Fruit fly (Drosophila melanogaster): ENCODE results near the gene Mtpalpha.

DNA sequence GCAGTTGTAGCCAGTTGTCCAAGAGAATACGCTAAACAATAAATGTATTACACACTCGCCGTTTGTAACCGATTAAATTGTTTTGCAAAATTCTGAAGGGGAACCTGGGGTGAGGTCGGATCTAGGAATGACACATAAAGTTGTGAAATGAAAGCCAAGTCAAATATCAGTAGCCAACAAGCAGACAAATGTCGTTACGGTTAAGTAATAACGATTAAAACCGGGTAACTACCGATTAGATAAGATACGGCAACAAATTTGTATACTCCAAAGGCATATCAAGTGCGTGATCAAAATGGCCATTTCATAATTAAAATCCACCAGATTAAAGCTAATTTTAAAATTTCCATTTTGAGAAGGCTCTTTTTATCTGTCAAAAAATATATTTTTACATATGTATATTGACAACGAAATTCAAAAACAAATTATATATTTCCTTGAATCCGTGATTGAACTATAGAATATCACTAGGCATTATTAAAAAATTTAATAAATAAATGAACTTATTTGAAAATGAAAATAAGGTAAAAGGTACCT is 39.5 kb upstream of the Mtpalpha start, which contains the start of gene GlcAT-S:
- TF ChIP-seq Abd-B (GFP tag; optimal IDR thresholded peaks at IDR 0.05) (no peak), h (GFP tag; optimal IDR thresholded peaks at IDR 0.05) (no peak), usp (GFP tag; optimal IDR thresholded peaks at IDR 0.05) (no peak), dsf (GFP tag; optimal IDR thresholded peaks at IDR 0.05; ENCODE audit: borderline replicate concordance) (no peak)
